Worm (Caenorhabditis elegans) whole organism, midembryonic: Measurements from ENCODE around the gene tag-325.

Experiments used
- T22C8.4 ChIP-seq: fragments of 200-800 bp; sonication (Bioruptor generic); IDR thresholded peaks from 2 replicates; pipeline ENCODE4 v1.3.6; 2022; ENCODE audit warnings: missing genetic modification characterization, missing compliant biosample characterization
- cog-1 ChIP-seq: sonication (generic microtip); optimal IDR thresholded peaks from 2 replicates; lab custom pipeline; 2016; ENCODE audit warnings: missing genetic modification characterization, missing compliant biosample characterization
- flt-1 ChIP-seq: fragments of 200-800 bp; sonication (Bioruptor generic); IDR thresholded peaks from 2 replicates; pipeline ENCODE4 v1.3.6; 2022; ENCODE audit warnings: missing genetic modification characterization, missing compliant biosample characterization
- klf-2 ChIP-seq: fragments of 200-800 bp; sonication (Bioruptor generic); conservative IDR thresholded peaks from 2 replicates; pipeline ENCODE4 v1.3.6; 2022; ENCODE audit warnings: missing genetic modification reagents, missing genetic modification characterization, missing compliant biosample characterization
- ref-1 ChIP-seq: fragments of 200-800 bp; sonication (Bioruptor generic); conservative IDR thresholded peaks from 2 replicates; pipeline ENCODE4 v1.3.6; 2022; ENCODE audit warnings: missing genetic modification reagents, missing genetic modification characterization, missing compliant biosample characterization
- tab-1 ChIP-seq: fragments of 200-800 bp; sonication (Bioruptor generic); IDR thresholded peaks from 2 replicates; pipeline ENCODE4 v1.3.6; 2022; ENCODE audit warnings: missing genetic modification characterization, missing compliant biosample characterization
- ztf-23 ChIP-seq: fragments of 200-800 bp; sonication (Bioruptor generic); IDR thresholded peaks from 2 replicates; pipeline ENCODE4 v1.3.6; 2022; ENCODE audit warnings: missing genetic modification reagents, missing genetic modification characterization, missing compliant biosample characterization
- ztf-29 ChIP-seq: fragments of 200-800 bp; sonication (Bioruptor generic); IDR thresholded peaks from 2 replicates; pipeline ENCODE4 v1.3.6; 2022; ENCODE audit warnings: missing genetic modification reagents, missing genetic modification characterization, missing compliant biosample characterization

DNA sequence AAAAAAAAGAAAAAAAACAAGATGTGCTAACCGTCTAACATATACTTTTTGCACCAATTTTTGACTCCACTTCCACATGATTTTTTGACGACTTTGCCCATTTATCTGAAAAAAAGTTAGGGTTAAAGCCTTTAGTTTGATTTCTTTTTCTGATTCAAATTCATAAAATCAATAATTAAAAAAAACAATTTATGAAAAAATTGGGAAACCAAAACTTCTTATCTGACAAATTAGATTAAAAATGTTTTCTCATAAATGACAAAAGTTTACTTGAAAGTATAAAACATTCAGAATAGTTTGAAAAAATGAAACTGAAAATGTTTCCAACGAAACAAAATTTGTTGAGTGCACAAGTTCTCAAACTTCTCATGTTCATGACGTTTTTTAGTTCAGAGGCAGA lies 23.2 kb downstream of the tag-325 start, which contains the start of gene F26A1.7:
- TF ChIP-seq ref-1 (no peak), flt-1 (GFP tag; lab: Robert Waterston, UW) (no peak), ztf-23 (GFP tag; lab: Robert Waterston, UW) (no peak), cog-1 (no peak), T22C8.4 (GFP tag; lab: Robert Waterston, UW) (no peak), klf-2 (no peak), tab-1 (GFP tag; lab: Robert Waterston, UW) (no peak), ztf-29 (GFP tag; lab: Robert Waterston, UW) (no peak)
